Fruit fly (Drosophila melanogaster) whole organism, embryonic: ENCODE data around the gene CG33723.
A peak's percentile ranks its signal among the peaks of the same experiment; 100 is the strongest.

Experiments used
- Abd-B ChIP-seq: fragments of 200-800 bp; sonication (Bioruptor generic); optimal IDR thresholded peaks from 2 replicates; lab custom pipeline; 2018; ENCODE audit warnings: missing biosample characterization, mild to moderate bottlenecking, missing genetic modification characterization, moderate library complexity
- B-H1 ChIP-seq: fragments of 200-800 bp; sonication (Bioruptor generic); IDR thresholded peaks from 3 replicates; pipeline ENCODE4 v1.3.6; 2022; ENCODE audit warnings: missing biosample characterization, missing genetic modification characterization
- Bgb ChIP-seq: fragments of 200-800 bp; sonication (Bioruptor generic); IDR thresholded peaks from 2 replicates; pipeline ENCODE4 v1.3.6; 2022; ENCODE audit warnings: missing biosample characterization, missing genetic modification characterization; ENCODE audit not compliant: partially characterized antibody
- CG11085 ChIP-seq: fragments of 200-800 bp; sonication (Bioruptor generic); IDR thresholded peaks from 2 replicates; pipeline ENCODE4 v1.3.6; 2022; ENCODE audit warnings: missing biosample characterization, missing genetic modification characterization
- CG12236 ChIP-seq: fragments of 200-800 bp; sonication (Bioruptor generic); optimal IDR thresholded peaks from 2 replicates; lab custom pipeline; 2016; ENCODE audit warnings: missing biosample characterization, missing genetic modification characterization
- CG1603 ChIP-seq: fragments of 200-800 bp; sonication (Bioruptor generic); optimal IDR thresholded peaks from 2 replicates; lab custom pipeline; 2019; ENCODE audit warnings: missing biosample characterization, mild to moderate bottlenecking, missing genetic modification characterization, moderate library complexity
- CG17186 ChIP-seq: fragments of 200-800 bp; sonication (Bioruptor generic); optimal IDR thresholded peaks from 3 replicates; lab custom pipeline; 2017; ENCODE audit warnings: missing biosample characterization, missing genetic modification reagents, missing genetic modification characterization
- CG1792 ChIP-seq: fragments of 200-800 bp; sonication (Bioruptor generic); optimal IDR thresholded peaks from 2 replicates; lab custom pipeline; 2016; ENCODE audit warnings: missing biosample characterization, missing genetic modification characterization
- CG18764 ChIP-seq: fragments of 200-800 bp; sonication (Bioruptor generic); optimal IDR thresholded peaks from 3 replicates; lab custom pipeline; 2016; ENCODE audit warnings: missing biosample characterization, missing genetic modification characterization
- CG2120 ChIP-seq: fragments of 200-800 bp; sonication (Bioruptor generic); optimal IDR thresholded peaks from 3 replicates; lab custom pipeline; 2016; ENCODE audit warnings: missing biosample characterization, missing genetic modification characterization
- CG33213 ChIP-seq: fragments of 200-800 bp; sonication (Bioruptor generic); optimal IDR thresholded peaks from 3 replicates; lab custom pipeline; 2016; ENCODE audit warnings: missing biosample characterization, missing genetic modification characterization
- CG34376 ChIP-seq: fragments of 200-800 bp; sonication (Bioruptor generic); optimal IDR thresholded peaks from 2 replicates; lab custom pipeline; 2018; ENCODE audit warnings: missing biosample characterization, mild to moderate bottlenecking, missing genetic modification characterization
- CG3995 ChIP-seq: fragments of 200-800 bp; sonication (Bioruptor generic); optimal IDR thresholded peaks from 3 replicates; lab custom pipeline; 2016; ENCODE audit warnings: missing biosample characterization, missing genetic modification characterization
- CG4854 ChIP-seq: fragments of 200-800 bp; sonication (Bioruptor generic); optimal IDR thresholded peaks from 2 replicates; lab custom pipeline; 2016; ENCODE audit warnings: missing biosample characterization, missing genetic modification characterization, inconsistent platforms
- CG7786 ChIP-seq: fragments of 200-800 bp; sonication (Bioruptor generic); optimal IDR thresholded peaks from 2 replicates; lab custom pipeline; 2016; ENCODE audit warnings: missing biosample characterization, missing genetic modification characterization
- Chrac-16 ChIP-seq: fragments of 200-800 bp; sonication (Bioruptor generic); optimal IDR thresholded peaks from 3 replicates; lab custom pipeline; 2016; ENCODE audit warnings: missing biosample characterization, missing genetic modification characterization
- D19B ChIP-seq: fragments of 200-800 bp; sonication (Bioruptor generic); optimal IDR thresholded peaks from 2 replicates; lab custom pipeline; 2017; ENCODE audit warnings: missing biosample characterization, mild to moderate bottlenecking, missing genetic modification characterization
- Dad ChIP-seq: fragments of 200-800 bp; sonication (Bioruptor generic); optimal IDR thresholded peaks from 3 replicates; lab custom pipeline; 2016; ENCODE audit warnings: missing biosample characterization, missing genetic modification characterization
- Deaf1 ChIP-seq: fragments of 200-800 bp; optimal IDR thresholded peaks from 3 replicates; lab custom pipeline; 2019; ENCODE audit warnings: missing biosample characterization, mild to moderate bottlenecking, missing genetic modification characterization, moderate library complexity
- Dek ChIP-seq: fragments of 200-800 bp; sonication (Bioruptor generic); optimal IDR thresholded peaks from 3 replicates; lab custom pipeline; 2019; ENCODE audit warnings: missing biosample characterization, mild to moderate bottlenecking, missing genetic modification characterization, moderate library complexity
- Dip3 ChIP-seq: fragments of 200-800 bp; sonication (Bioruptor generic); optimal IDR thresholded peaks from 3 replicates; lab custom pipeline; 2016; ENCODE audit warnings: missing biosample characterization, missing genetic modification characterization
- Dref ChIP-seq: fragments of 200-800 bp; sonication (Bioruptor generic); IDR thresholded peaks from 2 replicates; pipeline ENCODE4 v1.3.6; 2022; ENCODE audit warnings: missing biosample characterization, missing genetic modification characterization
- Eip74EF ChIP-seq, 2 experiments: fragments of 200-800 bp in 1 of 2; fragments of >200 bp in 1 of 2; sonication (Bioruptor generic) in 1 of 2; optimal IDR thresholded peaks; 2 replicates each; lab custom pipeline; 2017 to 2019; ENCODE audit warnings: missing biosample characterization in 2 of 2, missing genetic modification characterization in 2 of 2, mild to moderate bottlenecking in 1 of 2, moderate library complexity in 1 of 2
- Jarid2 ChIP-seq: fragments of 200-800 bp; sonication (Bioruptor generic); optimal IDR thresholded peaks from 3 replicates; lab custom pipeline; 2017; ENCODE audit warnings: mild to moderate bottlenecking, missing biosample characterization, missing genetic modification reagents, missing genetic modification characterization
- Lhr ChIP-seq: fragments of 200-800 bp; sonication (Bioruptor generic); optimal IDR thresholded peaks from 3 replicates; lab custom pipeline; 2017; ENCODE audit warnings: mild to moderate bottlenecking, missing biosample characterization, missing genetic modification reagents, missing genetic modification characterization
- Lim3 ChIP-seq: fragments of 200-800 bp; sonication (Bioruptor generic); IDR thresholded peaks from 2 replicates; pipeline ENCODE4 v1.3.6; 2022; ENCODE audit warnings: missing biosample characterization, missing genetic modification characterization
- Mes4 ChIP-seq: fragments of 200-800 bp; sonication (Bioruptor generic); optimal IDR thresholded peaks from 2 replicates; lab custom pipeline; 2016; ENCODE audit warnings: missing biosample characterization, missing genetic modification characterization
- Trl ChIP-seq, 3 experiments: fragments of >200 bp in 2 of 3; fragments of 200-800 bp in 1 of 3; sonication (Bioruptor generic) in 1 of 3; optimal IDR thresholded peaks; 2 replicates in 1 of 3; 3 replicates in 2 of 3; lab custom pipeline; 2016 to 2017; ENCODE audit warnings: missing biosample characterization in 1 of 3, missing genetic modification characterization in 1 of 3
- bigmax ChIP-seq: fragments of 200-800 bp; sonication (Bioruptor generic); optimal IDR thresholded peaks from 2 replicates; lab custom pipeline; 2018; ENCODE audit warnings: missing biosample characterization, mild to moderate bottlenecking, missing genetic modification characterization
- da ChIP-seq: fragments of 200-800 bp; sonication (Bioruptor generic); optimal IDR thresholded peaks from 2 replicates; lab custom pipeline; 2016; ENCODE audit warnings: missing biosample characterization, missing genetic modification characterization
- ewg ChIP-seq: fragments of 200-800 bp; sonication (Bioruptor generic); optimal IDR thresholded peaks from 3 replicates; lab custom pipeline; 2017; ENCODE audit warnings: mild to moderate bottlenecking, missing biosample characterization, missing genetic modification reagents, missing genetic modification characterization
- fd3F ChIP-seq: fragments of 200-800 bp; sonication (Bioruptor generic); optimal IDR thresholded peaks from 2 replicates; lab custom pipeline; 2018; ENCODE audit warnings: missing biosample characterization, mild to moderate bottlenecking, missing genetic modification characterization, moderate library complexity
- ftz-f1 ChIP-seq: fragments of 200-800 bp; sonication (Bioruptor generic); optimal IDR thresholded peaks from 2 replicates; lab custom pipeline; 2016; ENCODE audit warnings: missing biosample characterization, missing genetic modification characterization
- jumu ChIP-seq: fragments of 200-800 bp; sonication (Bioruptor generic); optimal IDR thresholded peaks from 3 replicates; lab custom pipeline; 2016; ENCODE audit warnings: missing biosample characterization, missing genetic modification characterization
- mirr ChIP-seq: fragments of 200-800 bp; sonication (Bioruptor generic); optimal IDR thresholded peaks from 3 replicates; lab custom pipeline; 2018; ENCODE audit warnings: missing biosample characterization, mild to moderate bottlenecking, missing genetic modification characterization
- pita ChIP-seq: fragments of 200-800 bp; sonication (Bioruptor generic); optimal IDR thresholded peaks from 2 replicates; lab custom pipeline; 2017; ENCODE audit warnings: missing biosample characterization, mild to moderate bottlenecking, missing genetic modification characterization
- seq ChIP-seq: fragments of 200-800 bp; sonication (Bioruptor generic); IDR thresholded peaks from 2 replicates; pipeline ENCODE4 v1.3.6; 2022; ENCODE audit warnings: missing biosample characterization, missing genetic modification characterization
- slbo ChIP-seq: fragments of 200-800 bp; sonication (Bioruptor generic); IDR thresholded peaks from 2 replicates; pipeline ENCODE4 v1.3.6; 2022; ENCODE audit warnings: missing biosample characterization, missing genetic modification characterization
- slou ChIP-seq: fragments of 200-800 bp; sonication (Bioruptor generic); optimal IDR thresholded peaks from 3 replicates; lab custom pipeline; 2016; ENCODE audit warnings: missing biosample characterization, missing genetic modification characterization
- sob ChIP-seq: fragments of 200-800 bp; sonication (Bioruptor generic); IDR thresholded peaks from 2 replicates; pipeline ENCODE4 v1.3.6; 2022; ENCODE audit warnings: missing biosample characterization, missing genetic modification characterization
- ssp ChIP-seq: fragments of 200-800 bp; sonication (Bioruptor generic); IDR thresholded peaks from 2 replicates; pipeline ENCODE4 v1.3.6; 2022; ENCODE audit warnings: missing biosample characterization, missing genetic modification characterization

CG33723 gene

dm6 chr2L:9416244-9416758 is 24.2 kb downstream of the CG33723 start, which contains the start of gene Mco1 (continued):
- no peak for TF ChIP-seq ewg (GFP tag; lab: Kevin White, UChicago)
- no peak for TF ChIP-seq CG33213 (GFP tag; lab: Kevin White, UChicago)
- TF ChIP-seq Eip74EF (GFP tag; optimal IDR thresholded peaks at IDR 0.05; lab: Kevin White, UChicago), result peak in 1 of 2 experiments; percentile 20
- TF ChIP-seq Dek (tag; lab: Kevin White, UChicago), result no peak
- TF ChIP-seq Trl (optimal IDR thresholded peaks at IDR 0.05; lab: Kevin White, UChicago), result peak; percentile 51 to 54
- no peak for TF ChIP-seq Trl (GFP tag; optimal IDR thresholded peaks at IDR 0.05; lab: Kevin White, UChicago)
- TF ChIP-seq CG12236 (GFP tag; lab: Kevin White, UChicago), result no peak
- no peak for TF ChIP-seq ssp
- no peak for TF ChIP-seq CG11085 (GFP tag; lab: Robert Waterston, UW)
- no peak for TF ChIP-seq CG17186
- TF ChIP-seq CG2120 (GFP tag; lab: Kevin White, UChicago), result no peak
- no peak for TF ChIP-seq CG4854 (GFP tag; lab: Kevin White, UChicago)
- no peak for TF ChIP-seq ftz-f1 (GFP tag; lab: Kevin White, UChicago)
- 0 out of 2 replicates have a peak, but pooled peaks have one; percentile 9 for TF ChIP-seq sob (GFP tag; lab: Robert Waterston, UW)
- TF ChIP-seq slou, result no peak
- TF ChIP-seq Lim3 (GFP tag; lab: Robert Waterston, UW), result no peak
- TF ChIP-seq CG18764 (GFP tag; lab: Kevin White, UChicago), result no peak
- no peak for TF ChIP-seq seq (GFP tag; lab: Robert Waterston, UW)
- TF ChIP-seq CG1603 (tag; lab: Kevin White, UChicago), result no peak
- TF ChIP-seq B-H1 (GFP tag; lab: Robert Waterston, UW), result no peak
- no peak for TF ChIP-seq Dref (GFP tag; lab: Robert Waterston, UW)
- no peak for TF ChIP-seq Dip3
- no peak for TF ChIP-seq CG7786 (GFP tag; lab: Kevin White, UChicago)
- no peak for TF ChIP-seq Lhr
- no peak for TF ChIP-seq CG3995
- TF ChIP-seq fd3F (GFP tag; lab: Kevin White, UChicago), result no peak
- peak; percentile 65 for TF ChIP-seq mirr (GFP tag; lab: Kevin White, UChicago)
- TF ChIP-seq Dad (GFP tag; lab: Kevin White, UChicago), result no peak
- no peak for TF ChIP-seq da (GFP tag; lab: Kevin White, UChicago)
- TF ChIP-seq CG34376 (GFP tag; lab: Kevin White, UChicago), result no peak
- TF ChIP-seq Deaf1 (tag; lab: Kevin White, UChicago), result peak; percentile 90
- no peak for TF ChIP-seq pita
- TF ChIP-seq jumu (GFP tag; lab: Kevin White, UChicago), result no peak
- TF ChIP-seq CG1792 (GFP tag; lab: Kevin White, UChicago), result no peak
- TF ChIP-seq Abd-B (GFP tag; lab: Kevin White, UChicago), result no peak
- TF ChIP-seq bigmax (GFP tag; lab: Kevin White, UChicago), result no peak
- TF ChIP-seq slbo (GFP tag; lab: Robert Waterston, UW), result no peak
- TF ChIP-seq D19B (GFP tag; lab: Kevin White, UChicago), result no peak
- TF ChIP-seq Jarid2, result peak; percentile 9
- 0 out of 2 replicates have a peak, but pooled peaks have one; percentile 24 for TF ChIP-seq Bgb (GFP tag; lab: Robert Waterston, UW)
- no peak for TF ChIP-seq Mes4 (GFP tag; lab: Kevin White, UChicago)
- TF ChIP-seq Chrac-16 (GFP tag; lab: Kevin White, UChicago), result no peak
